Worm (Caenorhabditis elegans): ENCODE data around the gene mes-6.

Gene mes-6

ce11 chrIV:8530042-8531027 is 19.3 kb downstream of the mes-6 start:
- no peak for TF ChIP-seq unc-62 (GFP tag; optimal IDR thresholded peaks at IDR 0.05)

- no peak for TF ChIP-seq unc-62 (GFP tag; optimal IDR thresholded peaks at IDR 0.05)
These were observed 20.9 kb downstream of the mes-6 start for ce11 chrIV:8532024-8532423.

DNA sequence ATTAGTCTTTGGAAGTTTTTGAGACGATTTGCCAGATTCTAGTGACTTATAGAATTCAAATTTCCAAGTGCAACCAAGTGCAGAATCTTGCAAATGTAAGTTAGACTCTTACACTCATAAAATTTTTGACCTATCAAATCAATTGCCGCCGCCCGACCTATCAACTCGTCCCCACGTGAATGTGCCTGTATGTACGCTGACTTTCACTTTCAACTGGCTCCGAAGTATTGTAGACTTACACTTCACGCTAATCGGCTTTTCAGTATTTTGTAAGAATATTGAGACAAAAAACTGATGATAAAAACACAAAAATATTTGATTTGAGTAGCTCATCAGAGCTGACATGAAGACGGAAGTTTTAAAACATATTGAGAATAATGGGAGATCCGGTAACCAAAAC is 21.7 kb downstream of the mes-6 start:
- no peak for TF ChIP-seq unc-62 (GFP tag; optimal IDR thresholded peaks at IDR 0.05)

- TF ChIP-seq unc-62 (GFP tag; optimal IDR thresholded peaks at IDR 0.05) = no peak
These were observed 23.1 kb downstream of the mes-6 start for ce11 chrIV:8534189-8534588.

DNA sequence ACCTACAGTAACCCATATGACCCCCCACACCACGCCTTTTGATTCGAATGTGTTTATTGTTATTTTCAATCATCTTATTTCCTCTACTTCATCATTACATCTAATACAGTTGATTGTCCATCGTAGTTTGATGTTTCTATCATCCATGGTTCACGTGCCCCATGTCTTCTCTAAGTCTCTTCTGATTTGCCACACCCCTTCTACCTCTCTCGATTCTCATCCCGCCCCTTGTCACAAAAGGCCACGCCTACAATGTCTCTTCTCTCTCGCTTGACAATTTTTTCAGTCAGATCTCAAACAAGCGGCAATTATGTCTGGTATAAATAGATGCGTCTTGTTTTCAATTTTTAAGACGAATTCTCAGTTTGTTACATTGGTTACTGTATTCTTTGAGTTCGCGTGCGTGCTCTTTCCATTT is 23.9 kb downstream of the mes-6 start:
- TF ChIP-seq unc-62 (GFP tag; optimal IDR thresholded peaks at IDR 0.05) = no peak

ce11 chrIV:8535946-8536345 is 24.9 kb downstream of the mes-6 start:
- TF ChIP-seq unc-62 (GFP tag; optimal IDR thresholded peaks at IDR 0.05) = no peak

- no peak for TF ChIP-seq unc-62 (GFP tag; optimal IDR thresholded peaks at IDR 0.05)
These were observed 27.1 kb downstream of the mes-6 start for ce11 chrIV:8538011-8538658.

- TF ChIP-seq unc-62 (GFP tag; optimal IDR thresholded peaks at IDR 0.05) = no peak
These were observed 27.6 kb downstream of the mes-6 start, which contains the start of gene hyl-1 for ce11 chrIV:8538659-8539173. hyl-1 (plus strand) TSS chrIV:8539123.

DNA sequence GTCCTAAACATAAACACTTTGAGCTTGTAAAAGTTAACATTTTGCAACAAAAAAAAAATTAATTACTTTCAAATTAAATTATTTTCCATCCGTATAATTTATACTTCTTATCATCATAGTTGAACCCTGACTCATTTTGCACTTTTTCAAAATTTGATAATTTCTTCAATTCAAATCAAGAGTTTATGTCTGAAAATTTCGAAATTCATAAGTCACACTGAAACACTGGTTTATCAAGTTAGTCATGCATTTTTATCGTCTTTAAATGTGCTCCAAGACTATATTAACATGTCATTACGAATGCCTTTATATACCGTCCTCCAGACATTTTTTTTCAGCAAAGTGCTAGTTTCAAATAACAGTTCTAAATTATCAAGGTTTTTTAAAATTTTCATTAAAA is 28.6 kb downstream of the mes-6 start:
- no peak for TF ChIP-seq unc-62 (GFP tag; optimal IDR thresholded peaks at IDR 0.05)

ce11 chrIV:8540268-8540667 is 29.2 kb downstream of the mes-6 start:
- no peak for TF ChIP-seq unc-62 (GFP tag; optimal IDR thresholded peaks at IDR 0.05)

DNA sequence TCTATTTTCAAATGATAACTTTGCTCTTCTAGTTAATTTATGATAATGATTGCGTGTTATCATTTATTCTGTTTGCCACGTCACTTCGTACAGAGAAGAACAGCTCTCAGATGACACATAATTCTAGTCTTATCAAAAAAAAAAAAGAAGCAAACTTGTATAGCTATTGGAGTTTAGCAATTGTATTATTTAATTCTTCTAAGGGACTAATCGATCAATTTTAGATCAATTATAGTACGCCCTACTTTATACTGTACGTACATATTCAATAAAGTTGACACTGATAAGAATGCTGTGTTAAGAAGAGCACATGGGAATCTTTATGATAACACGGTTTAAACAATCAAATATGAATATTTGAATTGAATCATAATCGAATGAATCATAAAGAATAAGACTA is 31.2 kb downstream of the mes-6 start:
- TF ChIP-seq unc-62 (GFP tag; optimal IDR thresholded peaks at IDR 0.05) = no peak

DNA sequence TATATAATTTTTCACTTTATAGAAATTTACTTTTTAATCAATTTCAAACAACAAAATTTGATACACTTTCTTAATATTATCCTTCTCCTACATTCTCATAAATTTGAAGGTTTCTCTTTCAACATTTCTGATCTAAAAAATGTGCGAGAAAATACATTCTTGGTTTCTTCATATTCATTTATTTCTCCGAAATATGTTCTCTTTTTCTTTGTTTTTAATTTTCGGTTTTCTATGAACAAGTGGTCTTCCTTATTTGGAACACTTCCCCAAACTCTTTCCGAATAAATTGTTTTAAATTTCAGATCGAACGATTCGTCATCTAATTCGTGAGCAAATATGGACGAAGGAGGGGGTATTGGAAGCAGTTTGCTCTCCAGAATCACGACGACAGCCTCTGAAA is 48.0 kb downstream of the mes-6 start, which contains the start of gene npr-22:
npr-22 (plus strand) TSS at position 301 of the 400 bp plus-strand sequence.
- TF ChIP-seq unc-62 (GFP tag; optimal IDR thresholded peaks at IDR 0.05) = no peak
